Worm (Caenorhabditis elegans): ENCODE data around the gene R07B7.2.

The R07B7.2 gene

ce11 chrV:12053598-12053997 lies 6.0 kb downstream of the R07B7.2 start, which contains the start of gene F10C2.7:
TSS of gene F10C2.7 (plus strand) at chrV:12053898.
- TF ChIP-seq pes-1 (GFP tag; IDR thresholded peaks at IDR 0.05), result no peak
- no peak for TF ChIP-seq ceh-13 (GFP tag; optimal IDR thresholded peaks at IDR 0.05)
- no peak for TF ChIP-seq tbx-11 (GFP tag; IDR thresholded peaks at IDR 0.05)
- no peak for TF ChIP-seq hnd-1 (tag; optimal IDR thresholded peaks at IDR 0.05)

ce11 chrV:12048445-12048844 lies 11.1 kb downstream of the R07B7.2 start, which contains the start of gene dars-2:
TSS of gene dars-2 (plus strand) at chrV:12048745.
- no peak for TF ChIP-seq F13C5.2 (tag; optimal IDR thresholded peaks at IDR 0.05)
- no peak for TF ChIP-seq ama-1 (optimal IDR thresholded peaks at IDR 0.05)
- TF ChIP-seq tbx-37 (GFP tag; conservative IDR thresholded peaks at IDR 0.05), result no peak
- TF ChIP-seq scrt-1 (GFP tag; IDR thresholded peaks at IDR 0.05), result no peak
- TF ChIP-seq sea-1 (GFP tag; conservative IDR thresholded peaks at IDR 0.05), result no peak

ce11 chrV:12047735-12048134 lies 11.8 kb downstream of the R07B7.2 start:
- no peak for TF ChIP-seq B0310.2 (tag; optimal IDR thresholded peaks at IDR 0.05)
- no peak for TF ChIP-seq tra-4 (tag; optimal IDR thresholded peaks at IDR 0.05)
- TF ChIP-seq sea-1 (GFP tag; conservative IDR thresholded peaks at IDR 0.05), result no peak
- no peak for TF ChIP-seq ceh-13 (GFP tag; optimal IDR thresholded peaks at IDR 0.05)
- no peak for TF ChIP-seq scrt-1 (GFP tag; IDR thresholded peaks at IDR 0.05)
- no peak for TF ChIP-seq ama-1 (optimal IDR thresholded peaks at IDR 0.05)
- no peak for TF ChIP-seq hmg-4 (GFP tag; optimal IDR thresholded peaks at IDR 0.05)
- TF ChIP-seq aly-1 (tag; optimal IDR thresholded peaks at IDR 0.05), result no peak
- no peak for TF ChIP-seq pes-1 (GFP tag; IDR thresholded peaks at IDR 0.05)
- no peak for TF ChIP-seq flt-1 (GFP tag; IDR thresholded peaks at IDR 0.05)
- TF ChIP-seq ceh-36 (tag; optimal IDR thresholded peaks at IDR 0.05), result no peak
- TF ChIP-seq hmbx-1 (tag; optimal IDR thresholded peaks at IDR 0.05), result no peak
- TF ChIP-seq tbx-37 (GFP tag; conservative IDR thresholded peaks at IDR 0.05), result no peak
- TF ChIP-seq hnd-1 (tag; optimal IDR thresholded peaks at IDR 0.05), result no peak
- no peak for TF ChIP-seq ets-7 (tag; optimal IDR thresholded peaks at IDR 0.05)
- TF ChIP-seq tbx-11 (GFP tag; IDR thresholded peaks at IDR 0.05), result no peak
- TF ChIP-seq F13C5.2 (tag; optimal IDR thresholded peaks at IDR 0.05), result no peak

- TF ChIP-seq ceh-13 (GFP tag; optimal IDR thresholded peaks at IDR 0.05) (no peak), scrt-1 (GFP tag; IDR thresholded peaks at IDR 0.05) (no peak)
Measured at ce11 chrV:12045132-12045531, 14.4 kb downstream of the R07B7.2 start, which contains the start of gene F10C2.5. TSS of gene F10C2.5 (plus strand) at chrV:12045432.

- no peak for TF ChIP-seq B0310.2 (tag; optimal IDR thresholded peaks at IDR 0.05)
- no peak for TF ChIP-seq tra-4 (tag; optimal IDR thresholded peaks at IDR 0.05)
- no peak for TF ChIP-seq tbx-11 (GFP tag; IDR thresholded peaks at IDR 0.05)
- no peak for TF ChIP-seq sea-1 (GFP tag; conservative IDR thresholded peaks at IDR 0.05)
Measured at ce11 chrV:12040823-12041606, 18.5 kb downstream of the R07B7.2 start, which contains the start of the genes kup-1 and F10C2.4. TSS of gene kup-1 (minus strand) at chrV:12040873. TSS of gene F10C2.4 (plus strand) at chrV:12041556.

ce11 chrV:12039755-12040154 lies 19.8 kb downstream of the R07B7.2 start:
- TF ChIP-seq hmbx-1 (tag; optimal IDR thresholded peaks at IDR 0.05) (no peak), tra-4 (tag; optimal IDR thresholded peaks at IDR 0.05) (no peak), ceh-36 (tag; optimal IDR thresholded peaks at IDR 0.05) (no peak), pes-1 (GFP tag; IDR thresholded peaks at IDR 0.05) (no peak), tbx-11 (GFP tag; IDR thresholded peaks at IDR 0.05) (no peak), F13C5.2 (tag; optimal IDR thresholded peaks at IDR 0.05) (no peak), scrt-1 (GFP tag; IDR thresholded peaks at IDR 0.05) (no peak), ceh-13 (GFP tag; optimal IDR thresholded peaks at IDR 0.05) (no peak), hmg-4 (GFP tag; optimal IDR thresholded peaks at IDR 0.05) (peak; percentile 52), sea-1 (GFP tag; conservative IDR thresholded peaks at IDR 0.05) (0 out of 2 replicates have a peak, but pooled peaks have one; percentile 7), B0310.2 (tag; optimal IDR thresholded peaks at IDR 0.05) (no peak), tbx-37 (GFP tag; conservative IDR thresholded peaks at IDR 0.05) (no peak), aly-1 (tag; optimal IDR thresholded peaks at IDR 0.05) (no peak), ama-1 (optimal IDR thresholded peaks at IDR 0.05) (no peak), hnd-1 (tag; optimal IDR thresholded peaks at IDR 0.05) (no peak), ets-7 (tag; optimal IDR thresholded peaks at IDR 0.05) (no peak), flt-1 (GFP tag; IDR thresholded peaks at IDR 0.05) (no peak)

ce11 chrV:12038783-12039182 lies 20.8 kb downstream of the R07B7.2 start:
- TF ChIP-seq ceh-13 (GFP tag; optimal IDR thresholded peaks at IDR 0.05) (no peak), aly-1 (tag; optimal IDR thresholded peaks at IDR 0.05) (peak; percentile 8), F13C5.2 (tag; optimal IDR thresholded peaks at IDR 0.05) (no peak), hnd-1 (tag; optimal IDR thresholded peaks at IDR 0.05) (no peak), hmg-4 (GFP tag; optimal IDR thresholded peaks at IDR 0.05) (peak; percentile 62), ama-1 (optimal IDR thresholded peaks at IDR 0.05) (no peak), scrt-1 (GFP tag; IDR thresholded peaks at IDR 0.05) (peak; percentile 54; the same call in 1 of the 2 replicates), ets-7 (tag; optimal IDR thresholded peaks at IDR 0.05) (no peak), B0310.2 (tag; optimal IDR thresholded peaks at IDR 0.05) (no peak), hmbx-1 (tag; optimal IDR thresholded peaks at IDR 0.05) (no peak), ceh-36 (tag; optimal IDR thresholded peaks at IDR 0.05) (no peak), pes-1 (GFP tag; IDR thresholded peaks at IDR 0.05) (no peak), tbx-11 (GFP tag; IDR thresholded peaks at IDR 0.05) (no peak), tra-4 (tag; optimal IDR thresholded peaks at IDR 0.05) (no peak), tbx-37 (GFP tag; conservative IDR thresholded peaks at IDR 0.05) (no peak), sea-1 (GFP tag; conservative IDR thresholded peaks at IDR 0.05) (no peak), flt-1 (GFP tag; IDR thresholded peaks at IDR 0.05) (no peak)

- TF ChIP-seq hmbx-1 (tag; optimal IDR thresholded peaks at IDR 0.05) (no peak), ets-7 (tag; optimal IDR thresholded peaks at IDR 0.05) (no peak), B0310.2 (tag; optimal IDR thresholded peaks at IDR 0.05) (no peak), hnd-1 (tag; optimal IDR thresholded peaks at IDR 0.05) (no peak), ceh-36 (tag; optimal IDR thresholded peaks at IDR 0.05) (no peak), flt-1 (GFP tag; IDR thresholded peaks at IDR 0.05) (no peak)
Measured at ce11 chrV:12038317-12038716, 21.2 kb downstream of the R07B7.2 start.

Data from whole organism, early embryonic.